Worm (Caenorhabditis elegans) whole organism, L2 larva: ENCODE results near the gene gbh-1.

Experiments
- C34F6.9 ChIP-seq: fragments of 150-350 bp; optimal IDR thresholded peaks from 2 replicates; lab custom pipeline; 2014; ENCODE audit warnings: missing biosample characterization, missing genetic modification characterization
- F13H6.1 ChIP-seq: sonication (generic microtip); optimal IDR thresholded peaks from 2 replicates; lab custom pipeline; 2016; ENCODE audit warnings: missing genetic modification characterization, missing compliant biosample characterization
- R02D3.7 ChIP-seq: fragments of 150-350 bp; optimal IDR thresholded peaks from 2 replicates; lab custom pipeline; 2014; ENCODE audit warnings: missing biosample characterization, missing genetic modification characterization
- ZK546.5 ChIP-seq: sonication (generic microtip); optimal IDR thresholded peaks from 2 replicates; lab custom pipeline; 2017; ENCODE audit warnings: missing biosample characterization, missing genetic modification characterization
- aly-2 ChIP-seq: fragments of 150-350 bp; optimal IDR thresholded peaks from 2 replicates; lab custom pipeline; 2014; ENCODE audit warnings: missing biosample characterization, missing genetic modification characterization
- ama-1 ChIP-seq: fragments of 150-350 bp; optimal IDR thresholded peaks from 2 replicates; lab custom pipeline; 2018; ENCODE audit warnings: inconsistent platforms
- blmp-1 ChIP-seq: sonication (generic microtip); optimal IDR thresholded peaks from 2 replicates; lab custom pipeline; 2017; ENCODE audit warnings: missing genetic modification characterization, mild to moderate bottlenecking, missing compliant biosample characterization, antibody characterized with exemption, moderate library complexity; ENCODE audit not compliant: insufficient read depth
- ceh-82 ChIP-seq: fragments of 150-350 bp; optimal IDR thresholded peaks from 2 replicates; lab custom pipeline; 2014; ENCODE audit warnings: missing biosample characterization, missing genetic modification characterization
- crh-2 ChIP-seq: sonication (generic microtip); optimal IDR thresholded peaks from 2 replicates; lab custom pipeline; 2017; ENCODE audit warnings: missing biosample characterization, missing genetic modification characterization
- dmd-4 ChIP-seq: sonication (generic microtip); optimal IDR thresholded peaks from 2 replicates; lab custom pipeline; 2017; ENCODE audit warnings: missing biosample characterization, missing genetic modification characterization
- elt-1 ChIP-seq: fragments of 150-350 bp; optimal IDR thresholded peaks from 2 replicates; lab custom pipeline; 2014; ENCODE audit warnings: missing biosample characterization, missing genetic modification characterization
- elt-3 ChIP-seq: sonication (generic microtip); optimal IDR thresholded peaks from 2 replicates; lab custom pipeline; 2017; ENCODE audit warnings: missing biosample characterization, missing genetic modification characterization
- fos-1 ChIP-seq: fragments of 150-350 bp; optimal IDR thresholded peaks from 2 replicates; lab custom pipeline; 2014; ENCODE audit warnings: missing biosample characterization, missing genetic modification characterization
- gmeb-1 ChIP-seq: fragments of 150-350 bp; optimal IDR thresholded peaks from 2 replicates; lab custom pipeline; 2014; ENCODE audit warnings: missing biosample characterization, missing genetic modification characterization
- lin-11 ChIP-seq: fragments of 150-350 bp; sonication (generic microtip); optimal IDR thresholded peaks from 2 replicates; lab custom pipeline; 2014; ENCODE audit warnings: missing biosample characterization, missing genetic modification characterization, inconsistent platforms, mixed read lengths
- lin-13 ChIP-seq: fragments of 150-350 bp; optimal IDR thresholded peaks from 2 replicates; lab custom pipeline; 2014; ENCODE audit warnings: missing biosample characterization, missing genetic modification reagents, missing genetic modification characterization
- lin-39 ChIP-seq: fragments of 150-350 bp; optimal IDR thresholded peaks from 2 replicates; lab custom pipeline; 2014; ENCODE audit warnings: missing biosample characterization, missing genetic modification reagents, missing genetic modification characterization
- mab-5 ChIP-seq: fragments of 150-350 bp; optimal IDR thresholded peaks from 2 replicates; lab custom pipeline; 2014; ENCODE audit warnings: missing biosample characterization, missing genetic modification characterization
- mdl-1 ChIP-seq, 2 experiments: fragments of 150-350 bp in 1 of 2; sonication (generic microtip) in 1 of 2; optimal IDR thresholded peaks; 2 replicates each; lab custom pipeline; 2017; ENCODE audit warnings: missing biosample characterization in 2 of 2, missing genetic modification characterization in 2 of 2
- nhr-11 ChIP-seq: fragments of 150-350 bp; optimal IDR thresholded peaks from 2 replicates; lab custom pipeline; 2014; ENCODE audit warnings: missing biosample characterization, missing genetic modification characterization
- nhr-21 ChIP-seq: fragments of 150-350 bp; optimal IDR thresholded peaks from 2 replicates; lab custom pipeline; 2014; ENCODE audit warnings: missing biosample characterization, missing genetic modification characterization
- nhr-23 ChIP-seq: fragments of 150-350 bp; optimal IDR thresholded peaks from 2 replicates; lab custom pipeline; 2014; ENCODE audit warnings: missing biosample characterization, missing genetic modification reagents, missing genetic modification characterization
- nhr-237 ChIP-seq: fragments of 150-350 bp; optimal IDR thresholded peaks from 2 replicates; lab custom pipeline; 2014; ENCODE audit warnings: missing biosample characterization, missing genetic modification characterization
- nhr-6 ChIP-seq: fragments of 150-350 bp; optimal IDR thresholded peaks from 2 replicates; lab custom pipeline; 2014; ENCODE audit warnings: missing biosample characterization, missing genetic modification characterization
- nhr-77 ChIP-seq: fragments of 150-350 bp; optimal IDR thresholded peaks from 2 replicates; lab custom pipeline; 2014; ENCODE audit warnings: missing biosample characterization, missing genetic modification characterization
- sem-4 ChIP-seq: fragments of 150-350 bp; optimal IDR thresholded peaks from 2 replicates; lab custom pipeline; 2014; ENCODE audit warnings: missing biosample characterization, missing genetic modification reagents, missing genetic modification characterization
- skn-1 ChIP-seq: sonication (generic microtip); optimal IDR thresholded peaks from 2 replicates; lab custom pipeline; 2017; ENCODE audit warnings: missing biosample characterization, missing genetic modification characterization
- sma-3 ChIP-seq: sonication (generic microtip); optimal IDR thresholded peaks from 2 replicates; lab custom pipeline; 2016; ENCODE audit warnings: missing genetic modification reagents, missing genetic modification characterization, missing compliant biosample characterization
- sma-9 ChIP-seq, 2 experiments: fragments of 150-350 bp in 1 of 2; sonication (generic microtip) in 1 of 2; optimal IDR thresholded peaks; 2 replicates each; lab custom pipeline; 2014 to 2016; ENCODE audit warnings: missing genetic modification characterization in 2 of 2, mild to moderate bottlenecking in 1 of 2, missing biosample characterization in 1 of 2, missing compliant biosample characterization in 1 of 2, missing genetic modification reagents in 1 of 2, moderate library complexity in 1 of 2
- snpc-4 ChIP-seq: fragments of 150-350 bp; optimal IDR thresholded peaks from 2 replicates; lab custom pipeline; 2014; ENCODE audit warnings: missing biosample characterization, missing genetic modification characterization
- unc-39 ChIP-seq: fragments of 150-350 bp; optimal IDR thresholded peaks from 2 replicates; lab custom pipeline; 2014; ENCODE audit warnings: missing biosample characterization, missing genetic modification characterization
- unc-62 ChIP-seq: fragments of 150-350 bp; optimal IDR thresholded peaks from 2 replicates; lab custom pipeline; 2014; ENCODE audit warnings: missing biosample characterization, missing genetic modification reagents, missing genetic modification characterization
- zag-1 ChIP-seq: fragments of 150-350 bp; optimal IDR thresholded peaks from 2 replicates; lab custom pipeline; 2014; ENCODE audit warnings: missing biosample characterization, missing genetic modification characterization
- ztf-1 ChIP-seq: fragments of 200-800 bp; sonication (Bioruptor generic); conservative IDR thresholded peaks from 2 replicates; pipeline ENCODE4 v1.3.6; 2022; ENCODE audit warnings: missing genetic modification characterization, missing compliant biosample characterization
- ztf-11 ChIP-seq: sonication (generic microtip); optimal IDR thresholded peaks from 2 replicates; lab custom pipeline; 2017; ENCODE audit warnings: missing biosample characterization, missing genetic modification characterization
- ztf-4 ChIP-seq: fragments of 150-350 bp; optimal IDR thresholded peaks from 2 replicates; lab custom pipeline; 2014; ENCODE audit warnings: missing biosample characterization, missing genetic modification characterization

Gene gbh-1

DNA sequence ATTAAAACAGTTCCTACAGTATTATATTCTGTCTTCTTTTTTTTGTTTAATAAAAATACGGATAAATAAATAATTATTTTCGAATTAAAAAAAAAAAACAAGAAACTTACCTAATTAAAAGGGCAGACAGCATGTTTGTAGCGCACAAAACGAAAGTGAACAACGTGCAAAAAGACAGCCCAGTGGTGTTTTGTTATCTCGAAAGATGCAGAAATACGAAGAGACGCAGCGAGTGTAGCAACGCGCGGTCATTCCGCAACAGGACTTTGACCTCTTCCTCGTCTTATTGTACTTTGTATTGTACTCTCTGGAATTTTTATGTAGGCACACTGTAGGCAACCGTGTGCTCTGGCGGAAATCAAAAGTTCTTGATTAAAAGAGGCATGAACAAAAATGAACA, at the start of gene gbh-1:
TSS of gene gbh-1 (minus strand) at position 149 of the 400 bp plus-strand sequence.
- TF ChIP-seq dmd-4 (tag; lab: Kevin White, UChicago) (no peak), mdl-1 (tag; optimal IDR thresholded peaks at IDR 0.05; lab: Kevin White, UChicago) (peak in 1 of 2 experiments; percentile 6), crh-2 (tag; lab: Kevin White, UChicago) (peak; percentile 28), ztf-1 (GFP tag; lab: Robert Waterston, UW) (no peak), ztf-4 (tag; lab: Kevin White, UChicago) (no peak), lin-11 (no peak), nhr-23 (tag; lab: Kevin White, UChicago) (no peak), fos-1 (tag; lab: Kevin White, UChicago) (peak; percentile 19), elt-1 (tag; lab: Kevin White, UChicago) (no peak), C34F6.9 (tag; lab: Kevin White, UChicago) (no peak), ceh-82 (tag; lab: Kevin White, UChicago) (no peak), nhr-237 (no peak), blmp-1 (peak; percentile 50)

DNA sequence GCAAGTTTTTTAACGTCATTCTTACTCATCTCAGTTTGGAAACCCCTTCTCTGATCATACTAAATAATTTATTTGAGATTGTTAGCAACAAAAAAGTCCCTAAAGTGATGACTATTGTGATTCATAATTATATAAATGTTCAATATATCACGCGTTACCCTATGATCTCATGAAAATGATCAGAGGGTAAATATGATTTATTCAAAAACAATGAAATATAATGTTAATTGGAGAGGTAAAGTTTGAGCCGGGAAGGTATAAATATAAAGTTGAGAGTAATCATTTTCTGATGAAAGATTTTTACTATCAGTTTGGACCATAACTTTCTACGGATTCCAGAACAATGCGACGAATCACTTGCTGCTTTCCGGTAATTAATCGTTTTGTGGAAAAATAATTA, 43.5 kb upstream of the gbh-1 start, which contains the start of gene C52A11.3:
TSS of gene C52A11.3 (plus strand) at position 301 of the 400 bp plus-strand sequence.
- TF ChIP-seq blmp-1 (no peak), gmeb-1 (no peak), ztf-4 (tag; lab: Kevin White, UChicago) (no peak), nhr-77 (no peak), lin-39 (tag; lab: Kevin White, UChicago) (no peak), sma-3 (GFP tag; lab: Kevin White, UChicago) (no peak), sem-4 (tag; lab: Kevin White, UChicago) (no peak), ama-1 (lab: Kevin White, UChicago) (no peak), ztf-11 (tag; lab: Kevin White, UChicago) (no peak), dmd-4 (tag; lab: Kevin White, UChicago) (no peak), crh-2 (tag; lab: Kevin White, UChicago) (no peak), sma-9 (GFP tag; optimal IDR thresholded peaks at IDR 0.05; lab: Kevin White, UChicago) (no peak), sma-9 (tag; optimal IDR thresholded peaks at IDR 0.05; lab: Kevin White, UChicago) (no peak), R02D3.7 (tag; lab: Kevin White, UChicago) (no peak), skn-1 (tag; lab: Kevin White, UChicago) (no peak), nhr-6 (tag; lab: Kevin White, UChicago) (no peak), nhr-23 (tag; lab: Kevin White, UChicago) (no peak), snpc-4 (tag; lab: Kevin White, UChicago) (no peak), nhr-11 (tag; lab: Kevin White, UChicago) (no peak), aly-2 (no peak), mdl-1 (tag; optimal IDR thresholded peaks at IDR 0.05; lab: Kevin White, UChicago) (no peak)

DNA sequence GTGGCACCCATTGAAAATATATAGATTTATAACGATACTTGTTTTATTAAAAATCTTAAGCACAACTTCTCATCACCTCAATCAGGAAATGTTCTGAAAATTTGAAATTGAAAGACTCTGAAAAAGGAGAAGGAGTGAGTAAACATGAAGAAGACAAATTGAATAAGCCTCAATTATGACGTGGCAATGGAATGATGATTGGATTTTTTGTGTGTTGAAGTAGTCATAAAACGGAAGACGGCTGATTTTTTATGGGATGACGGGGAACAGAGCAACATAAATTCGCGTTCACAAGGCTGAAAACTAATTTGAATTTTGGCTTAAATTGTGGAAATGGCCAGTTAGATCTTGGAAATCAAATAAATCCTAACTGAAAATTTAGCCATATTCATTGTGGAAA, 37.9 kb upstream of the gbh-1 start, which contains the start of gene glb-12:
TSS of gene glb-12 (minus strand) at position 101 of the 400 bp plus-strand sequence.
- no peak for TF ChIP-seq lin-11
- no peak for TF ChIP-seq nhr-77
- TF ChIP-seq gmeb-1: no peak
- TF ChIP-seq lin-13 (GFP tag; lab: Kevin White, UChicago): no peak
- TF ChIP-seq unc-39 (tag; lab: Kevin White, UChicago): no peak
- TF ChIP-seq F13H6.1 (tag; lab: Kevin White, UChicago): no peak
- no peak for TF ChIP-seq crh-2 (tag; lab: Kevin White, UChicago)
- TF ChIP-seq zag-1 (tag; lab: Kevin White, UChicago): no peak
- no peak for TF ChIP-seq fos-1 (tag; lab: Kevin White, UChicago)
- no peak for TF ChIP-seq mab-5 (tag; lab: Kevin White, UChicago)
- no peak for TF ChIP-seq dmd-4 (tag; lab: Kevin White, UChicago)
- no peak for TF ChIP-seq nhr-11 (tag; lab: Kevin White, UChicago)
- TF ChIP-seq unc-62 (GFP tag; lab: Kevin White, UChicago): no peak
- TF ChIP-seq ama-1 (lab: Kevin White, UChicago): no peak
- TF ChIP-seq elt-3 (tag; lab: Kevin White, UChicago): no peak
- no peak for TF ChIP-seq ZK546.5 (tag; lab: Kevin White, UChicago)
- no peak for TF ChIP-seq lin-39 (tag; lab: Kevin White, UChicago)
- TF ChIP-seq R02D3.7 (tag; lab: Kevin White, UChicago): no peak

DNA sequence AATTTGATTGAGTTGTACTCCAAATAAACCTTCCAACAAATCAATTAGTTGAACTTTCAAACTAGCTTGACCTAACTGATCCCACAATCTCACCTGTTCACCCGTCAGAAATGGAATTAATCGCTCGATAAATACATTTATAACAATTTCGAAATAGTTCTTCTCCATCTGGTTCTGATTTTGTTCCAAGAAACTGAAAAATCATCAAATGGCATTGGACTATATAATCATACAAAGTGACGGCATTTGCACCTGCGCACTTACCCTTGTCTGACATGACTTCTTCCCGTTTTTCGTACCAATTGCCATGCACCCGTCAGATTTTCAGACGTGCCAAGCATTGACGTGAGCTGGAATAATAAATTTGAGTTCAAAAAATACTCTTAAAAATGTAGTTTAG, 37.1 kb upstream of the gbh-1 start:
- TF ChIP-seq lin-13 (GFP tag; lab: Kevin White, UChicago) (no peak), sma-3 (GFP tag; lab: Kevin White, UChicago) (no peak), nhr-21 (tag; lab: Kevin White, UChicago) (peak; percentile 28), sma-9 (GFP tag; optimal IDR thresholded peaks at IDR 0.05; lab: Kevin White, UChicago) (peak; percentile 43), sma-9 (tag; optimal IDR thresholded peaks at IDR 0.05; lab: Kevin White, UChicago) (no peak)
